Worm (Caenorhabditis elegans): ENCODE results near the gene magi-1.
A peak's percentile ranks its signal among the peaks of the same experiment; 100 is the strongest.

- peak; percentile 16 for TF ChIP-seq pqm-1 (tag; optimal IDR thresholded peaks at IDR 0.05)
- TF ChIP-seq lin-39 (tag; optimal IDR thresholded peaks at IDR 0.05): no peak
- TF ChIP-seq nhr-11 (tag; optimal IDR thresholded peaks at IDR 0.05): no peak
- no peak for TF ChIP-seq ZK546.5 (tag; optimal IDR thresholded peaks at IDR 0.05)
- no peak for TF ChIP-seq jun-1 (tag; optimal IDR thresholded peaks at IDR 0.05)
- TF ChIP-seq elt-3 (tag; optimal IDR thresholded peaks at IDR 0.05): no peak
- TF ChIP-seq nhr-237 (tag; optimal IDR thresholded peaks at IDR 0.05): no peak
These were observed 7.0 kb downstream of the magi-1 start for ce11 chrIV:11721878-11722277.

Data from whole organism, L3 larva.